Worm (Caenorhabditis elegans): Measurements from ENCODE around the gene C56G2.5.

ce11 chrIII:6315515-6315914, 8.5 kb downstream of the C56G2.5 start:
- TF ChIP-seq ref-1 (GFP tag; conservative IDR thresholded peaks at IDR 0.05): no peak
- TF ChIP-seq klf-2 (GFP tag; conservative IDR thresholded peaks at IDR 0.05): no peak
- TF ChIP-seq med-1 (GFP tag; optimal IDR thresholded peaks at IDR 0.05; ENCODE audit: insufficient read depth): no peak
- TF ChIP-seq T22C8.4 (GFP tag; IDR thresholded peaks at IDR 0.05): no peak

Data from whole organism, midembryonic.